Fruit fly (Drosophila melanogaster) S2 (cell line): Measurements from ENCODE around the gene Daxx.

Experiments
- CG8478 ChIP-seq: fragments of >200 bp; optimal IDR thresholded peaks from 2 replicates; lab custom pipeline; 2018
- CTCF ChIP-seq, 2 experiments: fragments of >200 bp; optimal IDR thresholded peaks; 2 replicates each; lab custom pipeline; 2018

DNA sequence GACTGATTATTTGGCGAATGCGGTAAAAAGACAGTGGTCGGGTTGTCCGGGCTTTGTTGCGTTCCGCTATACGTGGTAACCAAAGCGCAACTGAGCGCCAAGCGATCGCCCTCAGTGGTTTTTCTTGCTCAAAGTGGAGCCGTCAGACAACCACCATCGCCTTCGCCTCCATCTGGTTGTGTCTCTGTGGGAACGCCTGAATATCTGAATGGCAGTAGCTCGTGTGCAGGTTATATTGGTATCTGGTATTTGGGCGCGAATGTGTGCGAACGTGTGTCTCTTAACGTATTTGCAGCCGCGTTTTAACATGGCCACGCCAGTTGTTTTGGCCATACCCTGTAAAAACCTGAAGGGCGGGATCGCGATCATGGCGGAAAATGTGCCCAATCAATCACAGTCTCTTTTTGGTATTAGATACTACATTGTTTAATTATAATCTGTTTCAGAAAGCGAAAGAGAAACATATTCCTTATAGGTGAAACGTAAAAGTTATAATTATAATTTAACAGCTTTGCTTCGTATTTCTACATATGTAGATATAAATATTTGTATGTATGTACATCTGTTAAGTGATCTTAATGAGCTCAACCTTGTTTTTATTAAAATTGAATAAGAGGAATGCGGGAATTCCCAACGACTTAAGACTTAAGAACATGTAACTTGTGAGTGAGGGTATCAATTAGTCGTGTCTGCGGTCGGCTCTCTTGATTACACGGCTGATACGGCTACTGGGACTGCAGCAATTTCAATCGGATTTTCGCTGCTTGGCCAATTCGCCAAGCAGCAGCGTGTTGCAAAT, 8.6 kb upstream of the Daxx start:
- no peak for TF ChIP-seq CTCF (optimal IDR thresholded peaks at IDR 0.05; lab: Kevin White, UChicago)
- no peak for TF ChIP-seq CG8478
